Worm (Caenorhabditis elegans) whole organism, early embryonic: ENCODE data around the gene F55G1.6.

Experiments
- ama-1 ChIP-seq: fragments of 150-350 bp; optimal IDR thresholded peaks from 2 replicates; lab custom pipeline; 2014
- flt-1 ChIP-seq: fragments of 200-800 bp; sonication (Bioruptor generic); IDR thresholded peaks from 2 replicates; pipeline ENCODE4 v1.3.6; 2022; ENCODE audit warnings: missing genetic modification characterization, missing compliant biosample characterization
- pes-1 ChIP-seq: fragments of 200-800 bp; sonication (Bioruptor generic); IDR thresholded peaks from 2 replicates; pipeline ENCODE4 v1.3.6; 2022; ENCODE audit warnings: missing genetic modification reagents, missing genetic modification characterization, missing compliant biosample characterization
- tbx-11 ChIP-seq: fragments of 200-800 bp; sonication (Bioruptor generic); IDR thresholded peaks from 2 replicates; pipeline ENCODE4 v1.3.6; 2022; ENCODE audit warnings: missing genetic modification characterization, missing compliant biosample characterization
- tbx-37 ChIP-seq: fragments of 200-800 bp; sonication (Bioruptor generic); conservative IDR thresholded peaks from 2 replicates; pipeline ENCODE4 v1.3.6; 2022; ENCODE audit warnings: missing genetic modification reagents, missing genetic modification characterization, missing compliant biosample characterization
- tra-4 ChIP-seq: sonication (generic microtip); optimal IDR thresholded peaks from 2 replicates; lab custom pipeline; 2017; ENCODE audit warnings: missing genetic modification characterization, missing compliant biosample characterization

- no peak for TF ChIP-seq tbx-11
- no peak for TF ChIP-seq ama-1
- TF ChIP-seq pes-1, result no peak
- TF ChIP-seq tbx-37 (GFP tag; lab: Robert Waterston, UW), result no peak
- TF ChIP-seq flt-1 (GFP tag; lab: Robert Waterston, UW), result no peak
- TF ChIP-seq tra-4, result no peak
These were observed 34.7 kb downstream of the F55G1.6 start, which contains the start of the genes vdac-1 and R05G6.5 for ce11 chrIV:7507841-7508509.
